Fruit fly (Drosophila melanogaster): Measurements from ENCODE around the gene ovm.

DNA sequence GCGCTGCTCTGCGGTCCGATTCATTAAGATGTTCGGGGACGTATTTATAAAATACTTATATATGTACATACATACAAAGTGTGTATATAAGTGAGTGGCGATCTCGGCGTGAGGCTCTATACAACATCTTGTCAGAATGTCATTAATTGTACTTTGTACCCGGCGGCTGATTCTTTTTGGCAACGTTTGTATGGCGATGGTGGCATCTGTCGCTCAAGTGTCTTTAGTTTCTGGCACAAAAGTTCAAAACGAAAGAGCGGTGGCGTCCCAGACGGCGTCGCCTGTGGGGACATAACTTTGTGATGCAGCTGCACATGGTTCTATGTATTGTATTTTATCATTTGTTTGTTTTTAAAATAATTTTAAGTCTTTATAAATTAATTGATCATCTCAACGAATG lies 47.8 kb downstream of the ovm start:
- TF ChIP-seq CG8478 (optimal IDR thresholded peaks at IDR 0.05) (no peak), CTCF (optimal IDR thresholded peaks at IDR 0.05) (no peak)

Measured in S2 (cell line).